Worm (Caenorhabditis elegans) whole organism, L3 larva: Measurements from ENCODE around the gene nspd-5.

Source experiments
- ama-1 ChIP-seq: fragments of 150-350 bp; optimal IDR thresholded peaks from 2 replicates; lab custom pipeline; 2018
- ceh-16 ChIP-seq: sonication (generic microtip); optimal IDR thresholded peaks from 2 replicates; lab custom pipeline; 2017; ENCODE audit warnings: missing biosample characterization, missing genetic modification characterization
- egl-27 ChIP-seq: sonication (generic microtip); optimal IDR thresholded peaks from 4 replicates; lab custom pipeline; 2017; ENCODE audit warnings: missing biosample characterization, missing genetic modification reagents, missing genetic modification characterization
- fkh-2 ChIP-seq: fragments of 150-350 bp; optimal IDR thresholded peaks from 2 replicates; lab custom pipeline; 2014; ENCODE audit warnings: missing biosample characterization, missing genetic modification reagents, missing genetic modification characterization
- jun-1 ChIP-seq: fragments of 150-350 bp; optimal IDR thresholded peaks from 2 replicates; lab custom pipeline; 2014; ENCODE audit warnings: missing biosample characterization, missing genetic modification reagents, missing genetic modification characterization
- lin-15B ChIP-seq: fragments of 150-350 bp; optimal IDR thresholded peaks from 2 replicates; lab custom pipeline; 2014; ENCODE audit warnings: missing biosample characterization, missing genetic modification characterization
- mdl-1 ChIP-seq: fragments of 150-350 bp; optimal IDR thresholded peaks from 2 replicates; lab custom pipeline; 2014; ENCODE audit warnings: missing biosample characterization, missing genetic modification characterization
- nhr-237 ChIP-seq: fragments of 150-350 bp; optimal IDR thresholded peaks from 2 replicates; lab custom pipeline; 2014; ENCODE audit warnings: missing biosample characterization, missing genetic modification characterization
- nhr-25 ChIP-seq: sonication (generic microtip); optimal IDR thresholded peaks from 2 replicates; lab custom pipeline; 2017; ENCODE audit warnings: missing biosample characterization, missing genetic modification characterization
- nhr-67 ChIP-seq: fragments of 150-350 bp; optimal IDR thresholded peaks from 2 replicates; lab custom pipeline; 2014; ENCODE audit warnings: missing biosample characterization, missing genetic modification characterization
- skn-1 ChIP-seq: fragments of 150-350 bp; optimal IDR thresholded peaks from 2 replicates; lab custom pipeline; 2014; ENCODE audit warnings: missing biosample characterization, missing genetic modification characterization
- snpc-4 ChIP-seq: fragments of 150-350 bp; optimal IDR thresholded peaks from 2 replicates; lab custom pipeline; 2014; ENCODE audit warnings: missing biosample characterization, missing genetic modification characterization
- zag-1 ChIP-seq: fragments of 150-350 bp; optimal IDR thresholded peaks from 2 replicates; lab custom pipeline; 2014; ENCODE audit warnings: missing biosample characterization, missing genetic modification characterization

ce11 chrII:4876091-4876490 lies 15.9 kb upstream of the nspd-5 start, which contains the start of gene F11G11.13:
- no peak for TF ChIP-seq zag-1 (tag; lab: Kevin White, UChicago)
- TF ChIP-seq fkh-2 (tag; lab: Kevin White, UChicago), result no peak
- TF ChIP-seq nhr-237, result no peak
- no peak for TF ChIP-seq jun-1 (tag; lab: Kevin White, UChicago)
- TF ChIP-seq skn-1, result no peak
- no peak for TF ChIP-seq egl-27
- no peak for TF ChIP-seq snpc-4 (tag; lab: Kevin White, UChicago)
- TF ChIP-seq nhr-67, result no peak
- TF ChIP-seq lin-15B (tag; lab: Kevin White, UChicago), result no peak
- TF ChIP-seq ceh-16 (tag; lab: Kevin White, UChicago), result no peak
- TF ChIP-seq mdl-1, result no peak
- no peak for TF ChIP-seq ama-1 (lab: Kevin White, UChicago)
- TF ChIP-seq nhr-25 (tag; lab: Kevin White, UChicago), result peak; percentile 67
